Fruit fly (Drosophila melanogaster): ENCODE results near the gene Pex12.

The Pex12 gene

dm6 chr2L:827516-828362, 11.9 kb downstream of the Pex12 start (continued):
- TF ChIP-seq CG8924 (tag; optimal IDR thresholded peaks at IDR 0.05) (peak; percentile 59), Hr3 (GFP tag; optimal IDR thresholded peaks at IDR 0.05) (peak; percentile 44), Mad (GFP tag; optimal IDR thresholded peaks at IDR 0.05) (no peak), Aef1 (GFP tag; IDR thresholded peaks at IDR 0.05) (no peak), CG14860 (GFP tag; IDR thresholded peaks at IDR 0.05; ENCODE audit: partially characterized antibody) (no peak), E2f2 (GFP tag; IDR thresholded peaks at IDR 0.05) (no peak), odd (GFP tag; optimal IDR thresholded peaks at IDR 0.05) (peak; percentile 29), CG14667 (GFP tag; IDR thresholded peaks at IDR 0.05) (no peak), Lpt (GFP tag; optimal IDR thresholded peaks at IDR 0.05) (no peak), fd96Cb (tag; optimal IDR thresholded peaks at IDR 0.05) (peak; percentile 39), CG31365 (tag; optimal IDR thresholded peaks at IDR 0.05) (no peak), CG17359 (tag; optimal IDR thresholded peaks at IDR 0.05) (peak; percentile 25), Sox100B (GFP tag; optimal IDR thresholded peaks at IDR 0.05) (peak; percentile 65), CG33213 (GFP tag; optimal IDR thresholded peaks at IDR 0.05) (no peak), CG3407 (GFP tag; optimal IDR thresholded peaks at IDR 0.05) (peak; percentile 57), tll (GFP tag; optimal IDR thresholded peaks at IDR 0.05) (no peak), vvl (GFP tag; IDR thresholded peaks at IDR 0.05) (peak; percentile 31; the same call in 1 of the 2 replicates), C15 (GFP tag; IDR thresholded peaks at IDR 0.05) (no peak), CG14441 (GFP tag; IDR thresholded peaks at IDR 0.05) (no peak), jumu (GFP tag; optimal IDR thresholded peaks at IDR 0.05) (no peak), CG8765 (GFP tag; IDR thresholded peaks at IDR 0.05) (no peak), slbo (GFP tag; IDR thresholded peaks at IDR 0.05) (no peak), Scr (GFP tag; IDR thresholded peaks at IDR 0.05; ENCODE audit: partially characterized antibody) (no peak), Stat92E (GFP tag; optimal IDR thresholded peaks at IDR 0.05) (no peak), CG15696 (tag; optimal IDR thresholded peaks at IDR 0.05) (peak; percentile 19), CG9727 (GFP tag; optimal IDR thresholded peaks at IDR 0.05) (peak; percentile 11), sens (GFP tag) (peak; percentile 94), chm (GFP tag; IDR thresholded peaks at IDR 0.05) (no peak), pan (optimal IDR thresholded peaks at IDR 0.05) (no peak), pan (GFP tag; optimal IDR thresholded peaks at IDR 0.05 in 1 of 2, IDR thresholded peaks at IDR 0.05 in 1 of 2) (no peak), cad (GFP tag; optimal IDR thresholded peaks at IDR 0.05) (no peak), toy (GFP tag; IDR thresholded peaks at IDR 0.05) (no peak), HmgZ (tag; optimal IDR thresholded peaks at IDR 0.05) (no peak), CG17361 (GFP tag; IDR thresholded peaks at IDR 0.05) (peak; percentile 56; the same call in 2 of the 3 replicates), Xbp1 (GFP tag; optimal IDR thresholded peaks at IDR 0.05) (peak; percentile 60), Fer2 (tag; optimal IDR thresholded peaks at IDR 0.05) (no peak)

dm6 chr2L:837989-838388, 22.2 kb downstream of the Pex12 start:
- TF ChIP-seq Dip3 (GFP tag; optimal IDR thresholded peaks at IDR 0.05) (peak; percentile 28), CG15269 (tag; optimal IDR thresholded peaks at IDR 0.05) (peak; percentile 53), CG6175 (GFP tag; IDR thresholded peaks at IDR 0.05) (no peak), fru (optimal IDR thresholded peaks at IDR 0.05) (no peak), Camta (GFP tag; optimal IDR thresholded peaks at IDR 0.05) (no peak), mirr (GFP tag; optimal IDR thresholded peaks at IDR 0.05) (no peak), inv (GFP tag; IDR thresholded peaks at IDR 0.05; ENCODE audit: partially characterized antibody) (no peak), psq (GFP tag; optimal IDR thresholded peaks at IDR 0.05) (no peak), croc (GFP tag; conservative IDR thresholded peaks at IDR 0.05) (no peak; the same call in 2 of the 3 replicates), D19B (GFP tag; optimal IDR thresholded peaks at IDR 0.05) (peak; percentile 41), prd (optimal IDR thresholded peaks at IDR 0.05) (no peak), prd (GFP tag; IDR thresholded peaks at IDR 0.05) (peak; percentile 29; the same call in 1 of the 3 replicates), Six4 (GFP tag; optimal IDR thresholded peaks at IDR 0.05) (no peak), crc (GFP tag; optimal IDR thresholded peaks at IDR 0.05) (no peak), CG8924 (tag; optimal IDR thresholded peaks at IDR 0.05) (peak; percentile 37), bab2 (GFP tag; optimal IDR thresholded peaks at IDR 0.05) (no peak), fd102C (GFP tag; optimal IDR thresholded peaks at IDR 0.05) (no peak), PHDP (tag; optimal IDR thresholded peaks at IDR 0.05) (peak; percentile 53)
